Fruit fly (Drosophila melanogaster) whole organism, embryonic: ENCODE results near the gene wcy.
A peak's percentile ranks its signal among the peaks of the same experiment; 100 is the strongest.

ENCODE experiments used
- CG1024 ChIP-seq: fragments of 200-800 bp; sonication (Bioruptor generic); IDR thresholded peaks from 2 replicates; pipeline ENCODE4 v1.3.6; 2022; ENCODE audit warnings: missing biosample characterization, missing genetic modification characterization
- CG10321 ChIP-seq: fragments of 200-800 bp; sonication (Bioruptor generic); IDR thresholded peaks from 2 replicates; pipeline ENCODE4 v1.3.6; 2022; ENCODE audit warnings: missing biosample characterization, missing genetic modification characterization
- CG12659 ChIP-seq: fragments of 200-800 bp; sonication (Bioruptor generic); optimal IDR thresholded peaks from 3 replicates; lab custom pipeline; 2017; ENCODE audit warnings: mild to moderate bottlenecking, missing biosample characterization, missing genetic modification reagents, missing genetic modification characterization
- CG13287 ChIP-seq: fragments of 200-800 bp; sonication (Bioruptor generic); IDR thresholded peaks from 2 replicates; pipeline ENCODE4 v1.3.6; 2022; ENCODE audit warnings: missing biosample characterization, missing genetic modification characterization; ENCODE audit not compliant: partially characterized antibody
- CG14860 ChIP-seq: fragments of 200-800 bp; sonication (Bioruptor generic); IDR thresholded peaks from 3 replicates; pipeline ENCODE4 v1.3.6; 2022; ENCODE audit warnings: missing biosample characterization, missing genetic modification characterization; ENCODE audit not compliant: partially characterized antibody
- CG17612 ChIP-seq: fragments of 200-800 bp; sonication (Bioruptor generic); IDR thresholded peaks from 2 replicates; pipeline ENCODE4 v1.3.6; 2022; ENCODE audit warnings: missing biosample characterization, missing genetic modification characterization
- CG18764 ChIP-seq: fragments of 200-800 bp; sonication (Bioruptor generic); optimal IDR thresholded peaks from 3 replicates; lab custom pipeline; 2016; ENCODE audit warnings: missing biosample characterization, missing genetic modification characterization
- CG2199 ChIP-seq: fragments of 200-800 bp; sonication (Bioruptor generic); IDR thresholded peaks from 3 replicates; pipeline ENCODE4 v1.3.6; 2022; ENCODE audit warnings: missing biosample characterization, missing genetic modification characterization
- CG2712 ChIP-seq: fragments of 200-800 bp; optimal IDR thresholded peaks from 3 replicates; lab custom pipeline; 2019; ENCODE audit warnings: missing biosample characterization, mild to moderate bottlenecking, missing genetic modification characterization, moderate library complexity
- CG31365 ChIP-seq: fragments of 200-800 bp; sonication (Bioruptor generic); optimal IDR thresholded peaks from 2 replicates; lab custom pipeline; 2018; ENCODE audit warnings: missing biosample characterization, mild to moderate bottlenecking, missing genetic modification characterization
- CG31441 ChIP-seq: fragments of 200-800 bp; sonication (Bioruptor generic); IDR thresholded peaks from 2 replicates; pipeline ENCODE4 v1.3.6; 2022; ENCODE audit warnings: missing biosample characterization, missing genetic modification characterization
- CG32772 ChIP-seq: fragments of 200-800 bp; sonication (Bioruptor generic); IDR thresholded peaks from 2 replicates; pipeline ENCODE4 v1.3.6; 2022; ENCODE audit warnings: missing biosample characterization, missing genetic modification characterization
- CG42726 ChIP-seq: fragments of 200-800 bp; sonication (Bioruptor generic); IDR thresholded peaks from 2 replicates; pipeline ENCODE4 v1.3.6; 2022; ENCODE audit warnings: missing biosample characterization, missing genetic modification characterization; ENCODE audit not compliant: partially characterized antibody
- CG7987 ChIP-seq: fragments of 200-800 bp; sonication (Bioruptor generic); optimal IDR thresholded peaks from 2 replicates; lab custom pipeline; 2018; ENCODE audit warnings: missing biosample characterization, mild to moderate bottlenecking, missing genetic modification characterization, moderate library complexity
- CG9609 ChIP-seq: fragments of 200-800 bp; sonication (Bioruptor generic); optimal IDR thresholded peaks from 3 replicates; lab custom pipeline; 2016; ENCODE audit warnings: missing biosample characterization, missing genetic modification characterization
- CrebB ChIP-seq: fragments of 200-800 bp; sonication (Bioruptor generic); optimal IDR thresholded peaks from 3 replicates; lab custom pipeline; 2018; ENCODE audit warnings: missing biosample characterization, mild to moderate bottlenecking, missing genetic modification characterization
- Dip3 ChIP-seq: fragments of 200-800 bp; sonication (Bioruptor generic); optimal IDR thresholded peaks from 3 replicates; lab custom pipeline; 2016; ENCODE audit warnings: missing biosample characterization, missing genetic modification characterization
- HLH3B ChIP-seq: fragments of 200-800 bp; sonication (Bioruptor generic); IDR thresholded peaks from 2 replicates; pipeline ENCODE4 v1.3.6; 2022; ENCODE audit warnings: missing biosample characterization, missing genetic modification characterization
- HmgD ChIP-seq: fragments of 200-800 bp; sonication (Bioruptor generic); optimal IDR thresholded peaks from 3 replicates; lab custom pipeline; 2016; ENCODE audit warnings: missing biosample characterization, missing genetic modification characterization
- HmgZ ChIP-seq: fragments of 200-800 bp; sonication (Bioruptor generic); optimal IDR thresholded peaks from 2 replicates; lab custom pipeline; 2018; ENCODE audit warnings: missing biosample characterization, mild to moderate bottlenecking, missing genetic modification characterization
- Hr78 ChIP-seq, 2 experiments: fragments of 200-800 bp in 1 of 2; fragments of >200 bp in 1 of 2; sonication (Bioruptor generic) in 1 of 2; optimal IDR thresholded peaks; 2 replicates each; lab custom pipeline; 2017 to 2019; ENCODE audit warnings: missing biosample characterization in 2 of 2, missing genetic modification characterization in 2 of 2, mild to moderate bottlenecking in 1 of 2, moderate library complexity in 1 of 2
- Jarid2 ChIP-seq: fragments of 200-800 bp; sonication (Bioruptor generic); optimal IDR thresholded peaks from 3 replicates; lab custom pipeline; 2017; ENCODE audit warnings: mild to moderate bottlenecking, missing biosample characterization, missing genetic modification reagents, missing genetic modification characterization
- MBD-R2 ChIP-seq: fragments of 200-800 bp; sonication (Bioruptor generic); IDR thresholded peaks from 2 replicates; pipeline ENCODE4 v1.3.6; 2022; ENCODE audit warnings: missing biosample characterization, missing genetic modification characterization
- NFAT ChIP-seq: fragments of 200-800 bp; sonication (Bioruptor generic); IDR thresholded peaks from 2 replicates; pipeline ENCODE4 v1.3.6; 2022; ENCODE audit warnings: missing biosample characterization, missing genetic modification characterization
- NK7.1 ChIP-seq: fragments of 200-800 bp; sonication (Bioruptor generic); optimal IDR thresholded peaks from 3 replicates; lab custom pipeline; 2016; ENCODE audit warnings: missing biosample characterization, missing genetic modification characterization
- Sry-δ ChIP-seq: fragments of 200-800 bp; sonication (Bioruptor generic); optimal IDR thresholded peaks from 2 replicates; lab custom pipeline; 2016; ENCODE audit warnings: missing biosample characterization, missing genetic modification characterization
- Trl ChIP-seq, 3 experiments: fragments of >200 bp in 2 of 3; fragments of 200-800 bp in 1 of 3; sonication (Bioruptor generic) in 1 of 3; optimal IDR thresholded peaks; 2 replicates in 1 of 3; 3 replicates in 2 of 3; lab custom pipeline; 2016 to 2017; ENCODE audit warnings: missing biosample characterization in 1 of 3, missing genetic modification characterization in 1 of 3
- Xbp1 ChIP-seq: fragments of 200-800 bp; sonication (Bioruptor generic); optimal IDR thresholded peaks from 3 replicates; lab custom pipeline; 2016; ENCODE audit warnings: missing biosample characterization, mild to moderate bottlenecking, missing genetic modification characterization
- aop ChIP-seq: fragments of 200-800 bp; sonication (Bioruptor generic); IDR thresholded peaks from 2 replicates; pipeline ENCODE4 v1.3.6; 2022; ENCODE audit warnings: missing biosample characterization, missing genetic modification characterization
- chn ChIP-seq: fragments of 200-800 bp; sonication (Bioruptor generic); optimal IDR thresholded peaks from 2 replicates; lab custom pipeline; 2016; ENCODE audit warnings: missing biosample characterization, missing genetic modification characterization
- gfzf ChIP-seq: fragments of 200-800 bp; sonication (Bioruptor generic); optimal IDR thresholded peaks from 2 replicates; lab custom pipeline; 2016; ENCODE audit warnings: missing biosample characterization, mild to moderate bottlenecking, missing genetic modification characterization, moderate library complexity
- ind ChIP-seq: fragments of 200-800 bp; sonication (Bioruptor generic); optimal IDR thresholded peaks from 3 replicates; lab custom pipeline; 2016; ENCODE audit warnings: missing biosample characterization, missing genetic modification characterization
- inv ChIP-seq: fragments of 200-800 bp; sonication (Bioruptor generic); IDR thresholded peaks from 2 replicates; pipeline ENCODE4 v1.3.6; 2022; ENCODE audit warnings: missing biosample characterization, missing genetic modification characterization; ENCODE audit not compliant: partially characterized antibody
- jing ChIP-seq: fragments of 200-800 bp; sonication (Bioruptor generic); optimal IDR thresholded peaks from 2 replicates; lab custom pipeline; 2018; ENCODE audit warnings: missing biosample characterization, mild to moderate bottlenecking, missing genetic modification characterization
- lov ChIP-seq, 2 experiments: fragments of 200-800 bp in 1 of 2; fragments of >200 bp in 1 of 2; sonication (Bioruptor generic) in 1 of 2; IDR thresholded peaks in 1 of 2; optimal IDR thresholded peaks in 1 of 2; 2 replicates in 1 of 2; 3 replicates in 1 of 2; pipeline versions ENCODE4 v1.3.6 to Lab custom; 2017 to 2022; ENCODE audit warnings: missing biosample characterization in 1 of 2, missing genetic modification characterization in 1 of 2
- org-1 ChIP-seq: fragments of 200-800 bp; sonication (Bioruptor generic); optimal IDR thresholded peaks from 2 replicates; lab custom pipeline; 2017; ENCODE audit warnings: missing biosample characterization, missing genetic modification characterization
- p53 ChIP-seq: fragments of 200-800 bp; sonication (Bioruptor generic); optimal IDR thresholded peaks from 2 replicates; lab custom pipeline; 2016; ENCODE audit warnings: missing biosample characterization, missing genetic modification characterization
- row ChIP-seq: fragments of 200-800 bp; sonication (Bioruptor generic); IDR thresholded peaks from 3 replicates; pipeline ENCODE4 v1.3.6; 2022; ENCODE audit warnings: missing biosample characterization, missing genetic modification characterization
- scrt ChIP-seq: fragments of 200-800 bp; sonication (Bioruptor generic); optimal IDR thresholded peaks from 2 replicates; lab custom pipeline; 2018; ENCODE audit warnings: missing biosample characterization, mild to moderate bottlenecking, missing genetic modification characterization, moderate library complexity
- sens ChIP-seq: fragments of 200-800 bp; sonication (Bioruptor generic); peaks from one replicate; lab custom pipeline; 2016; ENCODE audit warnings: missing biosample characterization, missing genetic modification characterization
- slou ChIP-seq: fragments of 200-800 bp; sonication (Bioruptor generic); optimal IDR thresholded peaks from 3 replicates; lab custom pipeline; 2016; ENCODE audit warnings: missing biosample characterization, missing genetic modification characterization
- sna ChIP-seq: fragments of 200-800 bp; sonication (Bioruptor generic); IDR thresholded peaks from 2 replicates; pipeline ENCODE4 v1.3.6; 2022; ENCODE audit warnings: missing biosample characterization, missing genetic modification characterization; ENCODE audit not compliant: partially characterized antibody
- stc ChIP-seq: fragments of 200-800 bp; sonication (Bioruptor generic); IDR thresholded peaks from 2 replicates; pipeline ENCODE4 v1.3.6; 2022; ENCODE audit warnings: missing biosample characterization, missing genetic modification characterization
- tgo ChIP-seq: fragments of 200-800 bp; sonication (Bioruptor generic); IDR thresholded peaks from 3 replicates; pipeline ENCODE4 v1.3.6; 2022; ENCODE audit warnings: missing biosample characterization, missing genetic modification characterization
- twi ChIP-seq: fragments of 200-800 bp; optimal IDR thresholded peaks from 2 replicates; lab custom pipeline; 2019; ENCODE audit warnings: missing biosample characterization, mild to moderate bottlenecking, missing genetic modification characterization, moderate library complexity
- wek ChIP-seq: fragments of 200-800 bp; sonication (Bioruptor generic); optimal IDR thresholded peaks from 3 replicates; lab custom pipeline; 2018; ENCODE audit warnings: missing biosample characterization, mild to moderate bottlenecking, missing genetic modification characterization, moderate library complexity
- zen2 ChIP-seq: fragments of 200-800 bp; sonication (Bioruptor generic); IDR thresholded peaks from 3 replicates; pipeline ENCODE4 v1.3.6; 2022; ENCODE audit warnings: missing biosample characterization, missing genetic modification characterization; ENCODE audit not compliant: partially characterized antibody

Gene wcy

DNA sequence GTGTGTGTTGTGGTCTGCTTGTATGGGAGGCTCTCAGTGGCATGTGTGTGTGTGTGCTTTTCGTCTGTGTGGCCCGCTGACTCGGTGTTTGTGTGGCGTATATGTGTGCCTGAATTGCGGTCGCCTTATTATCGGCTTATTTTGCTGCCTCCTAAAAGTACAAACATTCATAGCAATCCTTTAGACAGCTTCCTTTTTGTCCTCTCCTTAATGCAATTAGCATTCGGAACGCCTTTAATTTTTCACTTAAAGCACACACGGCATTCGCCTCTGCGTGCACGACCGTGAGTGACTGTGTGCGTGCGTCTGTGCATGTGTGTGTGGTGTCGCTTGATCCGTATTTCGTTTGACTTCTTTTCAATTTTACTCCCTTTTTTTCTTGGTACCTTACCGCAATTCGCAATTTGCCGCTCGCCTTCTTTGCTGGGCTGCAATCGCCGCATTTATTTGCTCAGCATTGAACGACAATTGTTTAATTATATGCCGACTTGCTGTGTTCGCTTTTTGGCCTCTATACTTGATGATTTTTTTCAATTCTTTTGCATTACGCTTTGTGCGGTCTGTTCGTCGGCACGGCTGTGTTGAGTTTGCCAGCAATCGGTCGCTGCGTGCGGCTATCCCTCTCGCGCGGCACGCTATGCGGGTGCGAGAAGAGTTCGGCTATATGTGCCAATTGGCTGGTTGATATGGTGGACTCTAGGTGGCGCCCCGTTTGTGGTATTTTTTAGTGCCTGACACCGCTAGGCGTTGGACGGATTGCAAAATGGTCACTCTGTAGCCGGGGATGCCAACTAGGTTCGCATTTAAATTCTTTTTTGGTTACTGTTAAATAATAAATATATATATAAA is at the start of gene wcy (continued):
- TF ChIP-seq CG17612 (no peak), Trl (optimal IDR thresholded peaks at IDR 0.05; lab: Kevin White, UChicago) (no peak), Trl (GFP tag; optimal IDR thresholded peaks at IDR 0.05; lab: Kevin White, UChicago) (peak; percentile 12), sens (GFP tag; lab: Kevin White, UChicago) (peak; percentile 45), HmgD (GFP tag; lab: Kevin White, UChicago) (peak; percentile 43), CG31441 (no peak), Sry-δ (GFP tag; lab: Kevin White, UChicago) (peak; percentile 45), ind (GFP tag; lab: Kevin White, UChicago) (no peak), sna (GFP tag; lab: Robert Waterston, UW) (peak; percentile 19; the same call in 1 of the 2 replicates), slou (no peak), stc (GFP tag; lab: Robert Waterston, UW) (no peak), CG7987 (GFP tag; lab: Kevin White, UChicago) (peak; percentile 37), wek (peak; percentile 29), HLH3B (GFP tag; lab: Robert Waterston, UW) (0 out of 2 replicates have a peak, but pooled peaks have one; percentile 18), CG9609 (GFP tag; lab: Kevin White, UChicago) (no peak), p53 (no peak), scrt (GFP tag; lab: Kevin White, UChicago) (no peak), CG13287 (peak; percentile 27), CG10321 (peak; percentile 97), NK7.1 (GFP tag; lab: Kevin White, UChicago) (no peak), CG14860 (GFP tag; lab: Robert Waterston, UW) (no peak), CG31365 (tag; lab: Kevin White, UChicago) (no peak), inv (0 out of 2 replicates have a peak, but pooled peaks have one; percentile 26), CG1024 (no peak), jing (GFP tag; lab: Kevin White, UChicago) (no peak), lov (optimal IDR thresholded peaks at IDR 0.05; lab: Kevin White, UChicago) (no peak), lov (GFP tag; IDR thresholded peaks at IDR 0.05; lab: Robert Waterston, UW) (0 out of 3 replicates have a peak, but pooled peaks have one; percentile 50), chn (no peak), MBD-R2 (GFP tag; lab: Robert Waterston, UW) (peak; percentile 45; the same call in 1 of the 2 replicates), CG32772 (GFP tag; lab: Robert Waterston, UW) (peak; percentile 42; the same call in 1 of the 2 replicates), Jarid2 (GFP tag; lab: Kevin White, UChicago) (no peak), Hr78 (GFP tag; optimal IDR thresholded peaks at IDR 0.05; lab: Kevin White, UChicago) (no peak), row (GFP tag; lab: Robert Waterston, UW) (peak; percentile 68), zen2 (GFP tag; lab: Robert Waterston, UW) (0 out of 3 replicates have a peak, but pooled peaks have one; percentile 48), gfzf (peak; percentile 91), twi (no peak), CG12659 (GFP tag; lab: Kevin White, UChicago) (peak; percentile 71), CG18764 (GFP tag; lab: Kevin White, UChicago) (no peak), HmgZ (peak; percentile 47), Xbp1 (GFP tag; lab: Kevin White, UChicago) (peak; percentile 37), tgo (GFP tag; lab: Robert Waterston, UW) (no peak), CrebB (tag; lab: Kevin White, UChicago) (no peak), CG2199 (no peak), Dip3 (GFP tag; lab: Kevin White, UChicago) (no peak), aop (GFP tag; lab: Robert Waterston, UW) (no peak), CG42726 (GFP tag; lab: Robert Waterston, UW) (peak; percentile 64; the same call in 1 of the 2 replicates), NFAT (GFP tag; lab: Robert Waterston, UW) (peak; percentile 44; the same call in 1 of the 2 replicates), org-1 (GFP tag; lab: Kevin White, UChicago) (no peak), CG2712 (tag; lab: Kevin White, UChicago) (peak; percentile 37)
